Worm (Caenorhabditis elegans) whole organism, late embryonic: Measurements from ENCODE around the gene Y51A2A.6.

Experiments used
- K02D7.2 ChIP-seq: sonication (generic microtip); optimal IDR thresholded peaks from 2 replicates; lab custom pipeline; 2017; ENCODE audit warnings: mild to moderate bottlenecking, missing genetic modification characterization, missing compliant biosample characterization
- ama-1 ChIP-seq: fragments of 150-350 bp; optimal IDR thresholded peaks from 2 replicates; lab custom pipeline; 2014
- ceh-2 ChIP-seq: sonication (generic microtip); optimal IDR thresholded peaks from 2 replicates; lab custom pipeline; 2016; ENCODE audit warnings: missing genotype, missing genetic modification characterization, missing compliant biosample characterization
- dmd-4 ChIP-seq: sonication (generic microtip); optimal IDR thresholded peaks from 2 replicates; lab custom pipeline; 2016; ENCODE audit warnings: borderline replicate concordance, missing genetic modification characterization, missing compliant biosample characterization
- elt-2 ChIP-seq: sonication (generic microtip); optimal IDR thresholded peaks from 2 replicates; lab custom pipeline; 2016; ENCODE audit warnings: missing genetic modification reagents, missing genetic modification characterization, missing compliant biosample characterization
- hlh-8 ChIP-seq: sonication (generic microtip); optimal IDR thresholded peaks from 2 replicates; lab custom pipeline; 2016; ENCODE audit warnings: missing genotype, missing genetic modification characterization, missing compliant biosample characterization
- lin-11 ChIP-seq: fragments of 200-800 bp; sonication (Bioruptor generic); optimal IDR thresholded peaks from 2 replicates; lab custom pipeline; 2018; ENCODE audit warnings: mild to moderate bottlenecking, missing genetic modification characterization, missing compliant biosample characterization
- nhr-232 ChIP-seq: sonication (generic microtip); optimal IDR thresholded peaks from 2 replicates; lab custom pipeline; 2016; ENCODE audit warnings: missing genetic modification characterization, missing compliant biosample characterization
- odd-2 ChIP-seq: sonication (generic microtip); optimal IDR thresholded peaks from 2 replicates; lab custom pipeline; 2017; ENCODE audit warnings: antibody characterized with exemption, mild to moderate bottlenecking, missing genetic modification characterization, missing compliant biosample characterization
- pha-4 ChIP-seq: fragments of 150-350 bp; optimal IDR thresholded peaks from 2 replicates; lab custom pipeline; 2018; ENCODE audit warnings: missing biosample characterization, missing genetic modification reagents, missing genetic modification characterization
- tbx-2 ChIP-seq: sonication (generic microtip); optimal IDR thresholded peaks from 2 replicates; lab custom pipeline; 2016; ENCODE audit warnings: missing genetic modification characterization, missing compliant biosample characterization
- unc-3 ChIP-seq, 2 experiments: fragments of 200-800 bp in 1 of 2; sonication (Bioruptor generic) in 1 of 2; sonication (generic microtip) in 1 of 2; conservative IDR thresholded peaks in 1 of 2; optimal IDR thresholded peaks in 1 of 2; 2 replicates each; pipeline versions ENCODE4 v1.3.6 to Lab custom; 2016 to 2022; ENCODE audit warnings: missing compliant biosample characterization in 2 of 2, missing genetic modification characterization in 2 of 2, missing genetic modification reagents in 1 of 2

DNA sequence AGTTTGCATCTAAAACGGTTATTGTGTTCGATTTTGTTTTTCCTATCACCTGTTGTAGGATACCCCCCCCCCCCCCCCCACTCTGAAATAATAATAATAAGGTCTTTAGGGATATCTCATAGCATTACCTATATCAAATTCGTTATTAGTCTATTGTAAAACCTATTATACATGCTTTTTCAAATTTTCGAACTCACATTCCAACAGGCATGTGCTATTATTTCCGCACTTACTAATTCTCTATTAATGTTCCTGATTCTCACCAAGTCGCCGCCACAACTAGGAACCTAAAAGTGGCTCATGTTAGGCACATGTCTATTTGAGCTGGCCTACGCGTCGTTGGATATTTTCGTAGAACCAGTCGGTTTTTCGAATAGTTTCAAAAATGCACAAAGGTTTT lies 32.1 kb upstream of the Y51A2A.6 start, which contains the start of gene Y37H2C.4:
- no peak for TF ChIP-seq K02D7.2
- no peak for TF ChIP-seq ama-1 (lab: Kevin White, UChicago)
- TF ChIP-seq pha-4 = no peak
- no peak for TF ChIP-seq elt-2 (tag; lab: Kevin White, UChicago)
- TF ChIP-seq odd-2 (tag; lab: Kevin White, UChicago) = no peak
- no peak for TF ChIP-seq hlh-8
- no peak for TF ChIP-seq ceh-2 (tag; lab: Kevin White, UChicago)
- no peak for TF ChIP-seq unc-3 (GFP tag; conservative IDR thresholded peaks at IDR 0.05; lab: Robert Waterston, UW)
- no peak for TF ChIP-seq unc-3 (tag; optimal IDR thresholded peaks at IDR 0.05; lab: Kevin White, UChicago)
- no peak for TF ChIP-seq nhr-232 (tag; lab: Kevin White, UChicago)
- no peak for TF ChIP-seq lin-11 (tag; lab: Kevin White, UChicago)
- TF ChIP-seq tbx-2 (tag; lab: Kevin White, UChicago) = no peak
- TF ChIP-seq dmd-4 = no peak
